Fruit fly (Drosophila melanogaster) Kc167 (cell line): ENCODE measurements around the gene Acbp5.

ENCODE experiments used
- Myc ChIP-seq: fragments of >200 bp; optimal IDR thresholded peaks from 2 replicates; lab custom pipeline; 2017; ENCODE audit warnings: missing external identifiers
- Sin3A ChIP-seq: fragments of >200 bp; optimal IDR thresholded peaks from 2 replicates; lab custom pipeline; 2018; ENCODE audit warnings: missing external identifiers
- h ChIP-seq: fragments of >200 bp; optimal IDR thresholded peaks from 3 replicates; lab custom pipeline; 2018; ENCODE audit warnings: missing external identifiers
- insv ChIP-seq: fragments of >200 bp; optimal IDR thresholded peaks from 3 replicates; lab custom pipeline; 2018; ENCODE audit warnings: missing external identifiers
- psq ChIP-seq: fragments of >200 bp; optimal IDR thresholded peaks from 2 replicates; lab custom pipeline; 2017; ENCODE audit warnings: missing external identifiers
- ttk ChIP-seq: sonication (Bioruptor generic); optimal IDR thresholded peaks from 2 replicates; lab custom pipeline; 2017; ENCODE audit warnings: missing external identifiers

The Acbp5 gene

DNA sequence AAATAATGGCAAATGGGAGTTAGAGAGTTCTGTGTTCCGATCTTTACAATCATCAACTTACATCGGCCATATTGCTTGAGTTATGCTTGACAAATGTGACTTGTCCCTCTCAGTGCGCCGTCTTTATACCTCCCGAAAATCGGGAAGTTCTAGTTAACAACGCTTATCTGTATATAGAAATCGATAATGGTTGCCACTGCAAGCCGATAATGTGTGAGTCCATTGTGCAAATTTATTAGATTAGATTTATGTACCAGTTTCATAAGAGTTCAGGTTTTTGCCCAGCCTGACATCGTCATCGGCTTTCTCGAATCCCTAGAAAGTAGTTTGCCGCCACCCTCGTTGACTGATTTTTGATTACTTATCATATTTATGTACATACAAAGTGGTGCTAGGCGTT, at the start of gene Acbp5:
Gene Acbp5 (minus strand): TSS at position 101 of the 400 bp plus-strand sequence.
- no peak for TF ChIP-seq ttk (lab: Kevin White, UChicago)
- no peak for TF ChIP-seq h (lab: Kevin White, UChicago)
- TF ChIP-seq insv (lab: Kevin White, UChicago) = no peak
- TF ChIP-seq Sin3A (lab: Kevin White, UChicago) = no peak
- TF ChIP-seq psq (lab: Kevin White, UChicago) = no peak
- TF ChIP-seq Myc (lab: Kevin White, UChicago) = no peak

DNA sequence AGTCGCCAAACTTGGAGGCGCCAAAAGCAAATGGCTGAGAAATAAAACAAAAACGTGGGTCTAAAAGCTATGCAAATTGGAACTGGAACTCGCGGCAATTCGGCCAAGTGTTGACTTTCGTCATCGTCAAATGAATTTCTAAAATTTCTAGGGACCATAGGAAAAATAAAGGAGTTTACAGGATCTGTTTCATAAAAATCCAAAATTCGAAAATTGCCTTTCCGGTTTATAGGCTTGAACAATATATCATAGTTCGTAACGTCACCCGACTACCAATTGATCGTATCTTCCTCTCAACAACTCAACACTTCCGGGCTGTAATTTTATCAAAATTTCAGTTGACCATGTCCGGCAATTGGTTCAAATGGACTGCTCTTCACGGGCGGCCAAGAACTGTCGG, 47.8 kb upstream of the Acbp5 start, which contains the start of gene CG32026:
Gene CG32026 (plus strand): TSS at position 301 of the 400 bp plus-strand sequence.
- TF ChIP-seq psq (lab: Kevin White, UChicago) (no peak), insv (lab: Kevin White, UChicago) (no peak), Sin3A (lab: Kevin White, UChicago) (no peak), h (lab: Kevin White, UChicago) (no peak), ttk (lab: Kevin White, UChicago) (no peak), Myc (lab: Kevin White, UChicago) (no peak)

DNA sequence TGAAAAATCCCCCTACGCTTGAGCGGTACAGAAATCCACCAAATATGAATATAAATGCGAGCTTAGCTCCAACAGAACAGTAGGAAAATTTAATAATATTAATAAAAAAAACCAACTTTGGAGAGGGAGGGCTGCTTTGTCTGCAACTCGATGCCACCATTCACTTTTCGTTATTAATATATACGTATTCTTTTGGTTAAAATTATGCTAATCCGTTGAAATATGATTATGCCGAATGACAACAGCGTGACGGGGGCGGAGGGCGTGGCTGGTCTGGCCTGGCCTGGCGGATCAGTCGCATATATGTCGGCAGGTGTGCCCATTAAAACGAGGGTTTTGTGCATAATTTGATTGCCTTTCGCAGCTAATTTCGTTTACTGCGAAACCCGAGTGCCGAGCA, 47.1 kb upstream of the Acbp5 start:
- TF ChIP-seq psq (lab: Kevin White, UChicago) (no peak), ttk (lab: Kevin White, UChicago) (no peak), Myc (lab: Kevin White, UChicago) (no peak), Sin3A (lab: Kevin White, UChicago) (no peak), insv (lab: Kevin White, UChicago) (no peak), h (lab: Kevin White, UChicago) (no peak)

DNA sequence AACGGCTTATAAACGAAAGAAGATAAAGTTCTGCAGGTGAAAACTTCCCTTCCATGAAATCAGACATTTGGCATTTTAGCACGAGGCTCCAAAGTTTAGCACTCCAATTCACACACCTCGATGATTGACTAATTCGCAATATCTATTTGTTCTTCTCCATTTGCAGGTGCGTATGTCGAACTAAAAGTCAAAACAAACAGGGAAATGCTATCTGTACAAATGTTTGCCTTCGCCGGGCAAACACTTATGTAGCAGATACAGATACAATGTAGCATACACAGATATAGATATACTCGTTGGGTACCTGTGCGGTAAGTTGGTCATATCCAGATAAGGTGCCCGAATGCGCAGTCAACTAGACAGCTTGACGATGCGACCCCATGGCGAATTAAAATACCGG, 46.5 kb upstream of the Acbp5 start:
- no peak for TF ChIP-seq Myc (lab: Kevin White, UChicago)
- no peak for TF ChIP-seq ttk (lab: Kevin White, UChicago)
- no peak for TF ChIP-seq insv (lab: Kevin White, UChicago)
- TF ChIP-seq psq (lab: Kevin White, UChicago) = no peak
- TF ChIP-seq Sin3A (lab: Kevin White, UChicago) = no peak
- TF ChIP-seq h (lab: Kevin White, UChicago) = no peak

DNA sequence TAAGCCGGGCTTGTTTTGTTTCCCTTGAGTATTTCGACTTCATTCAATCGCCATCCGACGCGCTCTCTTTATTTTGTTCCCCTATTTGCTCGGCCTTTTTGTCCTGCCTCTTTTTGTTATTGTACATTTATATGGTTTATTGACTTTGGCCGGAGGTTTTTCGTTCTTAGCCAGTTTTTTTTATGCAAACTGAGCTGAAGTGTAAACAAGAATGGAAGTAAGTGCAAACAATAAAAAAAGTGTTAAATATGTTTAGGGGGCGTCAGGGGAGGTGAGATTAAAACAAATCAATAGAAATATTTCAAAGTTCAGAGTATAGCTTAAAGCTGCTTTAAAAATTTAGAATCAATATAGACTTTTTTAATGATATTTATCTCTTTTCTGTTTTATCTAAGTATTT, 46.1 kb upstream of the Acbp5 start:
- TF ChIP-seq ttk (lab: Kevin White, UChicago) (no peak), insv (lab: Kevin White, UChicago) (no peak), psq (lab: Kevin White, UChicago) (no peak), Sin3A (lab: Kevin White, UChicago) (no peak), h (lab: Kevin White, UChicago) (no peak), Myc (lab: Kevin White, UChicago) (no peak)

DNA sequence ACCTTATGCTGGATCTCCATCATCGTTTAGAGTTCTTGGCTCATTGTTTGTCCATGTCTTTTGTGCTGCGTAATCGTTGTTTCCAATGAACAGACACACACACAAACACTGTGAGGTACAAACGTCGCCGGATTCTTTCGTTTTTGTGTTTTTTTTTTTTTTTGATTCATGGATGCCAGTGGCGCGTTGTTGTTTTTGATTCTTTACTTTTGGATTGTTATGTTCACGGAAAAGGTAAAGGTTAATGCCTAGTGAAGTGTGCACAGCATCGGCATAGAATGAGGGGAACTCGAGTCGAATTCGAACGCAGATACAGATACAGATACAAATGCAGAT, 45.1 kb upstream of the Acbp5 start:
- TF ChIP-seq ttk (lab: Kevin White, UChicago) (no peak), h (lab: Kevin White, UChicago) (no peak), Myc (lab: Kevin White, UChicago) (no peak), insv (lab: Kevin White, UChicago) (no peak), Sin3A (lab: Kevin White, UChicago) (no peak), psq (lab: Kevin White, UChicago) (no peak)

DNA sequence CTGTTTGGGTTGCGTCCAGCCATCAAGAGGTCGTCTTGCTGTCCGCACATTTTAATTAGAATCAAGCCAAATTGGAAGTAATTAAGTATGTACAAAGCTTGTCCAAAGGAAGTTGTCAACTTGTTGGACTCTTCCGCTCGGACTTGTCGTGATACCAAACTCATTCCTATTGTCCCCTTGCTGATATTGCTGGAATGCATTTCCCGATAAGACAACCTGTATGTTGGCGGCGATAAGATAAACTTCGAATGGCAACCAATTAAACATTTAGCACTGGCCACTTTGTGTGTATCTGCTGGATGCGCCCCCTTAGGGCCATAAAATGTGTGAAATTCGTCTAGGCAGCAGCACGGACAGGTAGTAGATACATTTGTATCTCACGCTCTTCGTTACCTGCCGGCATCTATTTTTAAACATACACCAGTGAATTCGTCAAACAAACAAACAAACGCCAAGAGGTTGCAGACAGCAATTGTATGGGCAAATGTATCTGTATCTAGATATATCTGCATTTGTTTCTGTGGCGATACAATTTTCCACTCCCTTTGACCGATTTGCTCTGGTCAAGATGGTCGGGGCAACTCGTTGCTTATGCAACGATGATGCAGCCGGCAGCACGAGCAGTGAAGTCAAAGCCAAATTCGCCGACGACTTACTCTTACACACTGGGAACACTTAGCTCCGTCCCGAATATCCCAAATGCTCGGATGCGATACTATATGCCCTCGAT, 44.6 kb upstream of the Acbp5 start:
- no peak for TF ChIP-seq Sin3A (lab: Kevin White, UChicago)
- TF ChIP-seq Myc (lab: Kevin White, UChicago) = no peak
- no peak for TF ChIP-seq insv (lab: Kevin White, UChicago)
- no peak for TF ChIP-seq h (lab: Kevin White, UChicago)
- TF ChIP-seq ttk (lab: Kevin White, UChicago) = no peak
- TF ChIP-seq psq (lab: Kevin White, UChicago) = no peak

DNA sequence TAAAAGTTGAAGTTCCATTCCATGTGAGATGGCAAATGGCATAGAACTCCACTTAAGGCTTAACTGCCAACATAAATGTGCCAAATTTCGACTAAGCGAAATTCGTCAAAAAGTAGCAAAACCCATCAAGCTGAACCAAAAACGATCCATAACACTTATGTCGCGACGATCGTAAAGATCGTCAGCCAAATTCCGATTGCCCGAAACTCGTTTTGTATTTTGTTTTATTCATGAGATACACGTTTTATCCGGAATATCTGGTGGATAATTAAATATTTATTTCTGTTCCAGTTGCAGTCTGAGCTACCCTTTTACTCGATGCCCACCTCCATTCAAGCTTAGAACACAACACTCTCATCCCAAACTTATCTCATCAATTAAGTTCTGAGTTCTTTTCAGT, 42.6 kb upstream of the Acbp5 start:
- TF ChIP-seq ttk (lab: Kevin White, UChicago) (no peak), psq (lab: Kevin White, UChicago) (no peak), Myc (lab: Kevin White, UChicago) (no peak), Sin3A (lab: Kevin White, UChicago) (no peak), h (lab: Kevin White, UChicago) (no peak), insv (lab: Kevin White, UChicago) (no peak)

DNA sequence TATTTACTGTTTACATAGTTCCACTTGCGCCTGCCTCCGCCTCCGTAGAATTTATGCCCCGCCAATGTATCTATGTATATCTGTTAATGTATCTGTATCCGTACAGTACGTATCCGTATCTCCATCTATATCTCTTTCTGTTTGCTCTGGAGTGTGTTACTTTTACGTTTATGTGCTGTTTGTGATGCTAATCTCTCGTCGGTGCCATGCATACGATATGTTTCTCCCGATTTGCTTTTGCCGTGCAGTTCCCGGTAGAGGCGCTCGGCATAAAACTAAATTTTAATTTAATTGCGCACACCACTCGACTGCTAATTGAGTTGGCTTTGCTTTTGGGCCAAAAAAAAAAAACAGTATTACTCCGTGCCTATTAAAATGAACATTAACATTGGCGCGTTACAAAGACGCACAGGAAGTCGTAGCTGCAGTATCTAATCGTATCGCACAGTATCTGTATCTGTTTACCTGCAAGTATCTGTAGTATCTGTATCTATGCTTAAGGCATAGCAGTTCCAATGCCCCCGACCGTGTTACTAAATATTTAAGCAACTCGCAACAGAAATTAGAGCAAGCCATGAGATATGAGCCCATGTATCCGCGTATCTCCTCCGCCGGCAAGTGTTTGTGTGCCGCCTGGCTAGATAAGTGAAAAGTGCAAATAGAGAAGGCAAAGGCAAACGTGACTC, 41.8 kb upstream of the Acbp5 start:
- TF ChIP-seq ttk (lab: Kevin White, UChicago) (no peak), Sin3A (lab: Kevin White, UChicago) (no peak), insv (lab: Kevin White, UChicago) (no peak), h (lab: Kevin White, UChicago) (no peak), Myc (lab: Kevin White, UChicago) (no peak), psq (lab: Kevin White, UChicago) (no peak)

DNA sequence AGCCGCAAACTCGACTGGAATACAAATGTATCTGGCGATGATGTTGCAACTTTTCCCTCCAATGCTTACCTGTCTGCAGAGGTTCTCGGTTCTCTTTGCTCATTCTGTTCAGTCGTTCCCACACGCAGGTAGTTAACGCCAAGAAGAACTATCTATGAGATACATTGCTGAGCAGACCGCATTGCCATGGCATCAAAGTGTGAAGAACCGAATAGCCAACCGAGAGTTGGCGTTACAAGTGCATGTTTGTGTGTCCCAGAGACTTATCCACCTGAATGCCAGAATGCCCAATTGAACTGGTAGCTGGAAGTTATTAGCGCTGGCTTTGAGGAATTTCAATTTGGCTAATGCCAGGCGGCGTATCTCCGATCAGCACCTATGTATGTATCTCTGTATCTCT, 41.2 kb upstream of the Acbp5 start:
- TF ChIP-seq insv (lab: Kevin White, UChicago) = no peak
- TF ChIP-seq h (lab: Kevin White, UChicago) = no peak
- no peak for TF ChIP-seq ttk (lab: Kevin White, UChicago)
- no peak for TF ChIP-seq Myc (lab: Kevin White, UChicago)
- no peak for TF ChIP-seq Sin3A (lab: Kevin White, UChicago)
- no peak for TF ChIP-seq psq (lab: Kevin White, UChicago)

DNA sequence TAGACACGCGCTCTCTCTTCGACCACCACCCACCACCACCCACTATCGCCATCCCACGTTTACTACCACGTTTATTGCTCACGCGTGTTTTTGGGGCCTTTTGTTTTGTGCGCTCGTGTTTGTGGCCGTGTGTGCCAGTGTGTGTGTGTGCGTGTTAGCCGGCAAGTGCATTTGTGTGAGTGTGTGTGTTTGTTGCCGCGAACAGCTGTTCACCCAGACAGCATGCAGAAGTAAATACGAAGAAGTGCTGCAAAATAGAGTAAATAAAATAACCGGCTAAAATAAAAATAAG, 39.5 kb upstream of the Acbp5 start:
- TF ChIP-seq h (lab: Kevin White, UChicago) = no peak
- no peak for TF ChIP-seq Sin3A (lab: Kevin White, UChicago)
- TF ChIP-seq Myc (lab: Kevin White, UChicago) = no peak
- TF ChIP-seq insv (lab: Kevin White, UChicago) = no peak
- no peak for TF ChIP-seq psq (lab: Kevin White, UChicago)
- TF ChIP-seq ttk (lab: Kevin White, UChicago) = no peak
